Fruit fly (Drosophila melanogaster): ENCODE data around the gene CG17350.

Gene CG17350

dm6 chr2L:19359802-19360429 lies 20.8 kb upstream of the CG17350 start (continued):
- no peak for TF ChIP-seq C15 (GFP tag; IDR thresholded peaks at IDR 0.05)
- TF ChIP-seq Side (GFP tag; optimal IDR thresholded peaks at IDR 0.05), result no peak
- no peak for TF ChIP-seq chinmo (GFP tag; IDR thresholded peaks at IDR 0.05; ENCODE audit: partially characterized antibody)
- no peak for TF ChIP-seq NFAT (GFP tag; IDR thresholded peaks at IDR 0.05)
- TF ChIP-seq CG30431 (GFP tag; optimal IDR thresholded peaks at IDR 0.05), result no peak
- TF ChIP-seq row (GFP tag; IDR thresholded peaks at IDR 0.05), result no peak
- peak in 1 of 3 experiments; percentile 19 for TF ChIP-seq Stat92E (GFP tag; optimal IDR thresholded peaks at IDR 0.05)
- no peak for TF ChIP-seq slbo (GFP tag; IDR thresholded peaks at IDR 0.05)
- peak; percentile 21 for TF ChIP-seq gsb-n (tag; optimal IDR thresholded peaks at IDR 0.05)
- no peak for TF ChIP-seq seq (GFP tag; IDR thresholded peaks at IDR 0.05)
- TF ChIP-seq CG17328 (GFP tag; IDR thresholded peaks at IDR 0.05), result no peak
- TF ChIP-seq Dll (GFP tag; IDR thresholded peaks at IDR 0.05; ENCODE audit: partially characterized antibody), result no peak
- no peak for TF ChIP-seq Ada2b (GFP tag; IDR thresholded peaks at IDR 0.05)
- TF ChIP-seq PHDP (tag; optimal IDR thresholded peaks at IDR 0.05), result peak; percentile 9
- 0 out of 2 replicates have a peak, but pooled peaks have one; percentile 22 for TF ChIP-seq CG32532 (GFP tag; IDR thresholded peaks at IDR 0.05)
- TF ChIP-seq CG17568 (GFP tag; optimal IDR thresholded peaks at IDR 0.05), result peak; percentile 38
- no peak for TF ChIP-seq CkIIα-i1 (GFP tag; IDR thresholded peaks at IDR 0.05)
- no peak for TF ChIP-seq bbx (GFP tag; IDR thresholded peaks at IDR 0.05; ENCODE audit: partially characterized antibody)
- TF ChIP-seq zfh2 (GFP tag; optimal IDR thresholded peaks at IDR 0.05), result no peak
- no peak for TF ChIP-seq CG11456 (GFP tag; IDR thresholded peaks at IDR 0.05)
- TF ChIP-seq sisA (GFP tag; IDR thresholded peaks at IDR 0.05), result no peak
- TF ChIP-seq CG16779 (GFP tag; IDR thresholded peaks at IDR 0.05), result no peak
- TF ChIP-seq repo (GFP tag; optimal IDR thresholded peaks at IDR 0.05), result no peak
- no peak for TF ChIP-seq ac (GFP tag; optimal IDR thresholded peaks at IDR 0.05)
- TF ChIP-seq shn (GFP tag; optimal IDR thresholded peaks at IDR 0.05), result no peak
- TF ChIP-seq sd (tag; optimal IDR thresholded peaks at IDR 0.05), result peak; percentile 10
- TF ChIP-seq ci (GFP tag; IDR thresholded peaks at IDR 0.05), result no peak
- no peak for TF ChIP-seq salm (tag; optimal IDR thresholded peaks at IDR 0.05)
- TF ChIP-seq unpg (GFP tag; optimal IDR thresholded peaks at IDR 0.05), result no peak
- TF ChIP-seq lbe (GFP tag; optimal IDR thresholded peaks at IDR 0.05), result no peak
- no peak for TF ChIP-seq CG13624 (GFP tag; optimal IDR thresholded peaks at IDR 0.05)
- TF ChIP-seq Med (GFP tag), result peak; percentile 60
- TF ChIP-seq CG1024 (GFP tag; IDR thresholded peaks at IDR 0.05), result no peak
- TF ChIP-seq CG31388 (GFP tag; optimal IDR thresholded peaks at IDR 0.05), result no peak
- TF ChIP-seq lola (GFP tag; optimal IDR thresholded peaks at IDR 0.05), result no peak
- TF ChIP-seq CG10267 (tag; optimal IDR thresholded peaks at IDR 0.05), result no peak
- TF ChIP-seq ssp (GFP tag; IDR thresholded peaks at IDR 0.05), result no peak
- TF ChIP-seq dimm (GFP tag; IDR thresholded peaks at IDR 0.05), result no peak
- no peak for TF ChIP-seq Nf-YB (GFP tag; optimal IDR thresholded peaks at IDR 0.05)
- no peak for TF ChIP-seq da (GFP tag; optimal IDR thresholded peaks at IDR 0.05)
- no peak for TF ChIP-seq CG30020 (tag; optimal IDR thresholded peaks at IDR 0.05)
- no peak for TF ChIP-seq E2f1 (GFP tag; IDR thresholded peaks at IDR 0.05)
- TF ChIP-seq CG14667 (GFP tag; IDR thresholded peaks at IDR 0.05), result no peak
- no peak for TF ChIP-seq slou (GFP tag; optimal IDR thresholded peaks at IDR 0.05)
- no peak for TF ChIP-seq CG33557 (GFP tag; optimal IDR thresholded peaks at IDR 0.05)
- TF ChIP-seq lab (GFP tag; optimal IDR thresholded peaks at IDR 0.05), result peak; percentile 6
- no peak for TF ChIP-seq tio (GFP tag; optimal IDR thresholded peaks at IDR 0.05)
- TF ChIP-seq CG12769 (tag; optimal IDR thresholded peaks at IDR 0.05), result peak; percentile 25
- TF ChIP-seq Mad (GFP tag; optimal IDR thresholded peaks at IDR 0.05), result no peak
- no peak for TF ChIP-seq ab (GFP tag; optimal IDR thresholded peaks at IDR 0.05)
- no peak for TF ChIP-seq Ets97D (GFP tag; optimal IDR thresholded peaks at IDR 0.05)
